Worm (Caenorhabditis elegans): Measurements from ENCODE around the gene srbc-10.

The srbc-10 gene

DNA sequence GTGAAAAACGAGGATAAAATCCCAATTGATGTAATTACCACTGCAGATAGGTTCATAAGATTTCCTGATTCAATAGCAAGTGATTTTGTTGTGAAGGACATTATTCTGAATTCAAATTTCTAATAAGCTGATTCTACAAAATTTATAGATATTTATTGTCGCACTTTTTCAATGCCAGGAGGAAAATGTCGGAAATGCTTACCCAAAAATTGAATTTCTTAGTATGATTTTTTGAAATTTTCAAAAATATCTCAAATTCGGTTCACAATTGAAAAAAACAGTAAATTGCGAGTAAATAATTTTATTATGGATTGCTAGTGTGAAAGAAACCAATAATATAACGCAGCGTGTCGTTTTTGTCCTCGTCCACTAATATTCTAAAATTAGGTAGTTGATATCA is at the start of gene srbc-10:
Gene srbc-10, minus strand, starts transcription at position 101 of the 400 bp plus-strand sequence.
- TF ChIP-seq nhr-90 (tag; optimal IDR thresholded peaks at IDR 0.05; ENCODE audit: poor library complexity) = no peak
- no peak for TF ChIP-seq nhr-77 (tag; optimal IDR thresholded peaks at IDR 0.05)
- TF ChIP-seq efl-1 (optimal IDR thresholded peaks at IDR 0.05) = no peak
- peak in 1 of 2 experiments; percentile 55 for TF ChIP-seq efl-1 (GFP tag; optimal IDR thresholded peaks at IDR 0.05 in 1 of 2)

DNA sequence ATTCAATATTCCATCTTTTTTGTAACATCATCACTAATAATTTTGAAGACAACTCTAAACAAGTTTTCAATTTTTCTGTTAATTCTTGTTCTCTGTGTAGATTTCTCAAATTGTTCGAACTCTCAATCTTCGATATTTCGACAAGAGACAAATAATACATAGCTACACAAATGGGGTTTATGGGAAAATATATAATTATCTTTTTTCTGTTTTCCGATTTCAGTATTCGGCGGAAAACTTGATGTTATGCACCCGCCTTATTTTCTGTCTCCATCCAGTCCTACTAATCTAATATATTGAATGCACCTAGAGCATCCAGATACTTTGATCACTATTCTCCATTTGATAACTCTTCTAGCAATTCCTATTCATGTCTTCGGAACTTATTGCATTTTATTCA is 46.2 kb upstream of the srbc-10 start, which contains the start of gene srh-268:
Gene srh-268, plus strand, starts transcription at position 301 of the 400 bp plus-strand sequence.
- TF ChIP-seq irx-1 (tag; optimal IDR thresholded peaks at IDR 0.05) = no peak
- TF ChIP-seq ceh-63 (GFP tag; optimal IDR thresholded peaks at IDR 0.05) = no peak
- TF ChIP-seq dsc-1 (tag; optimal IDR thresholded peaks at IDR 0.05) = no peak
- TF ChIP-seq efl-1 (optimal IDR thresholded peaks at IDR 0.05) = no peak
- no peak for TF ChIP-seq efl-1 (GFP tag; optimal IDR thresholded peaks at IDR 0.05 in 1 of 2)
- no peak for TF ChIP-seq vab-15 (tag; optimal IDR thresholded peaks at IDR 0.05)
- no peak for TF ChIP-seq unc-130 (tag; optimal IDR thresholded peaks at IDR 0.05)
- no peak for TF ChIP-seq nhr-85 (tag)
- no peak for TF ChIP-seq ceh-88 (GFP tag; IDR thresholded peaks at IDR 0.05)
- TF ChIP-seq F16B12.6 (tag; optimal IDR thresholded peaks at IDR 0.05) = no peak
- TF ChIP-seq nhr-12 (tag; optimal IDR thresholded peaks at IDR 0.05) = no peak
- TF ChIP-seq dpl-1 (GFP tag; optimal IDR thresholded peaks at IDR 0.05) = no peak
- no peak for TF ChIP-seq C34B4.2 (tag; optimal IDR thresholded peaks at IDR 0.05)
- TF ChIP-seq lin-15B (tag; optimal IDR thresholded peaks at IDR 0.05) = no peak
- TF ChIP-seq C04F5.9 (tag; optimal IDR thresholded peaks at IDR 0.05) = no peak
- TF ChIP-seq mab-9 (GFP tag; IDR thresholded peaks at IDR 0.05) = no peak
- no peak for TF ChIP-seq nhr-19 (GFP tag; conservative IDR thresholded peaks at IDR 0.05)
- no peak for TF ChIP-seq tlp-1 (tag; optimal IDR thresholded peaks at IDR 0.05)
- no peak for TF ChIP-seq fkh-4 (tag; optimal IDR thresholded peaks at IDR 0.05; ENCODE audit: borderline replicate concordance)
- TF ChIP-seq mef-2 (tag; optimal IDR thresholded peaks at IDR 0.05) = no peak
- no peak for TF ChIP-seq ztf-11 (tag; optimal IDR thresholded peaks at IDR 0.05)

DNA sequence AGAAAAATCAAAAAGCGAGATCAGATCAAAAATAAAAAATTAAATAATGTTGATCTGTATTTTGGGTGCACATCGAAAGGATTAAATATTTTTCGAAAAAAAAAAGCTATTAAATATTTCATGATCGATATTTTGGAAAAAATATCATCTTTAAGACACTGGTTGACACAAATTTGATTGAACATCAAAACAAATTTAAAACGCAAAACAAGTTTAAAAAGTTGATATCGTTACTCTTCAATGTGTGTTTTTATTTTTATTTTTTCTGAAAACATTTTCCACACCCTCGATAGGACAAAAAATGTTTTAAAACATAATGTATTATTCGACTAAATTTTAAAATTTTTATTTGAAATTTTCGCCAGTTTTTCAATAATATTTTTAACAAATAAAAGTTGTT is 45.2 kb upstream of the srbc-10 start, which contains the start of gene C54F6.12:
Gene C54F6.12, minus strand, starts transcription at position 101 of the 400 bp plus-strand sequence.
- TF ChIP-seq lir-3 (tag; optimal IDR thresholded peaks at IDR 0.05; ENCODE audit: poor library complexity) (no peak), hlh-17 (GFP tag; optimal IDR thresholded peaks at IDR 0.05; ENCODE audit: borderline replicate concordance) (no peak), unc-98 (GFP tag; IDR thresholded peaks at IDR 0.05) (no peak), zag-1 (tag; optimal IDR thresholded peaks at IDR 0.05) (no peak), efl-1 (optimal IDR thresholded peaks at IDR 0.05) (no peak), efl-1 (GFP tag; optimal IDR thresholded peaks at IDR 0.05 in 1 of 2) (no peak), nhr-76 (tag; optimal IDR thresholded peaks at IDR 0.05) (no peak), ces-1 (GFP tag; optimal IDR thresholded peaks at IDR 0.05) (no peak), xbp-1 (tag; optimal IDR thresholded peaks at IDR 0.05) (no peak), vab-15 (tag; optimal IDR thresholded peaks at IDR 0.05) (no peak), sox-4 (tag; optimal IDR thresholded peaks at IDR 0.05) (no peak), mep-1 (tag; optimal IDR thresholded peaks at IDR 0.05) (no peak)

DNA sequence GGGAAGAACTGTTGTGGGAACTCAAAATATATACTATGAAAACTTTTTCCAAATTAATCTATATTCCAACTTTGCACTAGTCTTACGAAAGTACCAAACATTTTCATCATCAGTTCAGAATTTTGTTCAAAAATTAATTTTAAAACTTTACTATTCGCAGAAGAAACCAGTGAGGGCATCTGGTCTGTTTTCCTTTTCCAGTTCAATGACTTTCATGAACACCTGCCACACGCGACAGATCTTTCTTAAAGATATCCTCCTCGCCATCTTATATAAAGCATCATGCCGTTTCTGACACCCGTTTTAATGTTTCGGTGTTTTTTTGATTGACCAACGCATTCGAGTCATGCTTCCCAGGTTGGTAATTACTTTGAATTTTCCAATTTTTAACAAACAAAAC is 40.1 kb upstream of the srbc-10 start, which contains the start of gene C54F6.3:
Gene C54F6.3, plus strand, starts transcription at position 301 of the 400 bp plus-strand sequence.
- no peak for TF ChIP-seq efl-1 (optimal IDR thresholded peaks at IDR 0.05)
- TF ChIP-seq efl-1 (GFP tag; optimal IDR thresholded peaks at IDR 0.05 in 1 of 2) = peak in 1 of 2 experiments; percentile 50
- no peak for TF ChIP-seq ztf-11 (tag; optimal IDR thresholded peaks at IDR 0.05)

DNA sequence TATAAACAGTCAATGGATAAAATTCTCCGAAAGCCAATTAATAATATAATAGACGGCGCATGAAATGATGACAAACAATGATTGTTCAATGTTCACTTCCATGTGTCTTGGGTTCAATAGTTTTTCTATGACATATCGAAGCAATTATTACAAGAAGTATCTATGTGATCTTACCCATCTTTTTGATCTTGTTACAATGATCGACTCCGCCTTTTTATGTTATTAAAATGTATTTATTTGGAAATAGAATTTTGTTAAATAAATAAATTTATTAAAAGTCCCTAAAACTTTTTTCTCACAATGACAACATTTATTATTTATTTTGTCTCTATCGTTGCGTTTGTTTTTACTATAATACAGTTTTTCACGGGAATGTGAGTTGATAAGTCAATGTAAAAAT is 37.0 kb upstream of the srbc-10 start, which contains the start of gene swt-2:
Gene swt-2, plus strand, starts transcription at position 301 of the 400 bp plus-strand sequence.
- TF ChIP-seq C34B4.2 (tag; optimal IDR thresholded peaks at IDR 0.05) = no peak

DNA sequence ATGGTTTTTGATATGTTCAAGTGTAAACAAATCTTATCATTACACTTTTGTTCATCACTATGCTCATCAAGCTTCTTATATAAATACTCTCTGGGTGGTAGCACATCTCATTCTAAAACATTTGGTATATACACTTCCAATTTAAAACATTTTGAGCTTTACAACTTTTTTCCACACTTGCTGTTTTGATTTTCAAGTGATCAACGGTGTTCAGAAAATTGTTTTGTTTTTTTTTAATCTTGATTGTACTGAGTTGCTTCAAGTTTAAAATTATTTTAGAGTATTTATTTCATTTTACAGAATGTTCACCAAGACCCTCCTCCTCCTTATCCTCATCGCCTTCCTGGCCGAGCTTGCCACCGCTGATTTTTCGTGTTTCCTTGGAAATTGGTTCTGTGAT is 36.0 kb upstream of the srbc-10 start, which contains the start of gene C54F6.5:
Gene C54F6.5, plus strand, starts transcription at position 301 of the 400 bp plus-strand sequence.
- TF ChIP-seq unc-30 (tag; optimal IDR thresholded peaks at IDR 0.05) (no peak), C04F5.9 (tag; optimal IDR thresholded peaks at IDR 0.05) (no peak), skn-1 (tag; optimal IDR thresholded peaks at IDR 0.05) (no peak), C34B4.2 (tag; optimal IDR thresholded peaks at IDR 0.05) (no peak), elt-2 (tag; optimal IDR thresholded peaks at IDR 0.05) (no peak), ceh-88 (GFP tag; IDR thresholded peaks at IDR 0.05) (no peak), unc-130 (tag; optimal IDR thresholded peaks at IDR 0.05) (no peak), mef-2 (tag; optimal IDR thresholded peaks at IDR 0.05) (no peak), nhr-47 (tag; optimal IDR thresholded peaks at IDR 0.05) (no peak), snu-23 (GFP tag; optimal IDR thresholded peaks at IDR 0.05) (no peak), nhr-90 (tag; optimal IDR thresholded peaks at IDR 0.05; ENCODE audit: poor library complexity) (no peak)

All from whole organism, L1 larva.